Fruit fly (Drosophila melanogaster): ENCODE measurements around the gene CG34316.

Gene CG34316

dm6 chr3R:15218824-15219576 lies 11.4 kb upstream of the CG34316 start, which contains the start of the genes SIDL and CG12241 (continued):
- TF ChIP-seq CG5245 (GFP tag; optimal IDR thresholded peaks at IDR 0.05): peak; percentile 48
- peak; percentile 71 for TF ChIP-seq CG10654 (GFP tag; optimal IDR thresholded peaks at IDR 0.05)
- no peak for TF ChIP-seq jing (GFP tag; optimal IDR thresholded peaks at IDR 0.05)
- peak; percentile 18 for TF ChIP-seq CG4617 (GFP tag; optimal IDR thresholded peaks at IDR 0.05; ENCODE audit: borderline replicate concordance)
- TF ChIP-seq slp2 (GFP tag; optimal IDR thresholded peaks at IDR 0.05): peak; percentile 45
- TF ChIP-seq vfl (GFP tag; optimal IDR thresholded peaks at IDR 0.05): peak; percentile 48
- TF ChIP-seq maf-S (GFP tag; optimal IDR thresholded peaks at IDR 0.05): peak; percentile 75
- peak; percentile 69 for TF ChIP-seq slou (GFP tag; optimal IDR thresholded peaks at IDR 0.05)
- TF ChIP-seq CG33557 (GFP tag; optimal IDR thresholded peaks at IDR 0.05): peak; percentile 4
- TF ChIP-seq Lim3 (GFP tag; IDR thresholded peaks at IDR 0.05): no peak
- peak; percentile 57 for TF ChIP-seq grau (tag; optimal IDR thresholded peaks at IDR 0.05)
- TF ChIP-seq lilli (GFP tag; optimal IDR thresholded peaks at IDR 0.05): peak; percentile 87
- TF ChIP-seq ATbp (GFP tag; optimal IDR thresholded peaks at IDR 0.05): no peak
- no peak for TF ChIP-seq CG11723 (GFP tag; optimal IDR thresholded peaks at IDR 0.05)
- no peak for TF ChIP-seq oc (tag; optimal IDR thresholded peaks at IDR 0.05)
- peak; percentile 96 for TF ChIP-seq Rfx (GFP tag; IDR thresholded peaks at IDR 0.05)
- TF ChIP-seq Sox102F (GFP tag; optimal IDR thresholded peaks at IDR 0.05): no peak
- TF ChIP-seq GATAe (GFP tag; conservative IDR thresholded peaks at IDR 0.05): peak; percentile 84
- TF ChIP-seq Hand (GFP tag; optimal IDR thresholded peaks at IDR 0.05): no peak
- TF ChIP-seq slbo (GFP tag; IDR thresholded peaks at IDR 0.05): peak; percentile 67
- peak; percentile 91 for TF ChIP-seq stc (GFP tag; IDR thresholded peaks at IDR 0.05)
- TF ChIP-seq Lhr (GFP tag; optimal IDR thresholded peaks at IDR 0.05): no peak
- no peak for TF ChIP-seq z (GFP tag; IDR thresholded peaks at IDR 0.05)
- TF ChIP-seq CG15011 (GFP tag; optimal IDR thresholded peaks at IDR 0.05): no peak
- peak; percentile 18 for TF ChIP-seq Blimp-1 (GFP tag; optimal IDR thresholded peaks at IDR 0.05)
- peak; percentile 2 for TF ChIP-seq CG10543 (GFP tag; optimal IDR thresholded peaks at IDR 0.05)
- TF ChIP-seq fru (optimal IDR thresholded peaks at IDR 0.05): no peak
- TF ChIP-seq pho (GFP tag; optimal IDR thresholded peaks at IDR 0.05): peak; percentile 79
- no peak for TF ChIP-seq Doc3 (GFP tag; IDR thresholded peaks at IDR 0.05; ENCODE audit: partially characterized antibody)
- peak; percentile 70 for TF ChIP-seq CG4360 (GFP tag; IDR thresholded peaks at IDR 0.05)
- peak; percentile 93 for TF ChIP-seq CG17361 (GFP tag; IDR thresholded peaks at IDR 0.05)
- TF ChIP-seq lola (GFP tag; optimal IDR thresholded peaks at IDR 0.05): peak in 1 of 3 experiments; percentile 45
- TF ChIP-seq bigmax (GFP tag; optimal IDR thresholded peaks at IDR 0.05): peak; percentile 36
- TF ChIP-seq HHEX (GFP tag; optimal IDR thresholded peaks at IDR 0.05): peak; percentile 83
- peak; percentile 76 for TF ChIP-seq CG13775 (GFP tag; optimal IDR thresholded peaks at IDR 0.05)
- TF ChIP-seq HLHmδ (GFP tag; optimal IDR thresholded peaks at IDR 0.05): no peak
- no peak for TF ChIP-seq CG15073 (GFP tag; optimal IDR thresholded peaks at IDR 0.05)
- no peak for TF ChIP-seq CG10431 (GFP tag; optimal IDR thresholded peaks at IDR 0.05)
- TF ChIP-seq Bdp1 (GFP tag; optimal IDR thresholded peaks at IDR 0.05): peak; percentile 7
- TF ChIP-seq az2 (GFP tag; optimal IDR thresholded peaks at IDR 0.05): peak; percentile 61
- no peak for TF ChIP-seq disco-r (GFP tag; optimal IDR thresholded peaks at IDR 0.05)
- TF ChIP-seq gro (GFP tag; optimal IDR thresholded peaks at IDR 0.05): peak; percentile 91
- no peak for TF ChIP-seq CG32767 (GFP tag; IDR thresholded peaks at IDR 0.05)
- no peak for TF ChIP-seq ab (GFP tag; optimal IDR thresholded peaks at IDR 0.05)
- peak; percentile 81 for TF ChIP-seq CG1647 (GFP tag; optimal IDR thresholded peaks at IDR 0.05)
- TF ChIP-seq CG3065 (GFP tag; optimal IDR thresholded peaks at IDR 0.05): peak; percentile 67
- TF ChIP-seq Pdp1 (GFP tag; optimal IDR thresholded peaks at IDR 0.05): peak; percentile 81 to 90
- no peak; the same call in 2 of the 3 replicates for TF ChIP-seq HLH4C (GFP tag; IDR thresholded peaks at IDR 0.05; ENCODE audit: partially characterized antibody)
- no peak for TF ChIP-seq CG12219 (GFP tag; optimal IDR thresholded peaks at IDR 0.05)

All from whole organism, embryonic.